Fruit fly (Drosophila melanogaster): Measurements from ENCODE around the gene trc.

Gene trc

dm6 chr3L:19871667-19871931 lies 37.5 kb upstream of the trc start:
- TF ChIP-seq rgr (GFP tag; optimal IDR thresholded peaks at IDR 0.05) (no peak), Rel (GFP tag; optimal IDR thresholded peaks at IDR 0.05) (no peak), Rel (tag; optimal IDR thresholded peaks at IDR 0.05) (peak; percentile 15)

dm6 chr3L:19870843-19871666 lies 37.0 kb upstream of the trc start, which contains the start of the genes Rab8 and Usp32:
Gene Rab8 (minus strand): TSS chr3L:19871078.
Gene Usp32 (plus strand): TSS chr3L:19871139.
- TF ChIP-seq usp (GFP tag; optimal IDR thresholded peaks at IDR 0.05): no peak
- peak; percentile 52 for TF ChIP-seq ey (GFP tag; optimal IDR thresholded peaks at IDR 0.05)
- TF ChIP-seq CG32264 (GFP tag; optimal IDR thresholded peaks at IDR 0.05): peak; percentile 40
- TF ChIP-seq N (GFP tag; optimal IDR thresholded peaks at IDR 0.05): no peak
- peak; percentile 73 for TF ChIP-seq OdsH (GFP tag; optimal IDR thresholded peaks at IDR 0.05)
- peak; percentile 80 for TF ChIP-seq fru (GFP tag; optimal IDR thresholded peaks at IDR 0.05)
- no peak for TF ChIP-seq brk (GFP tag; optimal IDR thresholded peaks at IDR 0.05)
- no peak for TF ChIP-seq tai (GFP tag; optimal IDR thresholded peaks at IDR 0.05)
- peak; percentile 76 for TF ChIP-seq br (GFP tag; optimal IDR thresholded peaks at IDR 0.05)
- TF ChIP-seq dsf (GFP tag; optimal IDR thresholded peaks at IDR 0.05; ENCODE audit: borderline replicate concordance): no peak
- TF ChIP-seq CG9705 (GFP tag; optimal IDR thresholded peaks at IDR 0.05): peak; percentile 70
- peak; percentile 42 for TF ChIP-seq woc (GFP tag; optimal IDR thresholded peaks at IDR 0.05)
- peak; percentile 78 for TF ChIP-seq Vsx2 (GFP tag; optimal IDR thresholded peaks at IDR 0.05; ENCODE audit: partially characterized antibody)
- no peak for TF ChIP-seq Mio (GFP tag; optimal IDR thresholded peaks at IDR 0.05)
- TF ChIP-seq Abd-B (GFP tag; optimal IDR thresholded peaks at IDR 0.05): no peak
- peak; percentile 80 for TF ChIP-seq Hr83 (GFP tag; optimal IDR thresholded peaks at IDR 0.05; ENCODE audit: poor library complexity, severe bottlenecking)
- peak; percentile 78 for TF ChIP-seq Sp1 (GFP tag; optimal IDR thresholded peaks at IDR 0.05)
- peak; percentile 88 for TF ChIP-seq Hnf4 (GFP tag; optimal IDR thresholded peaks at IDR 0.05)
- peak; percentile 43 for TF ChIP-seq GATAd (GFP tag; optimal IDR thresholded peaks at IDR 0.05)
- peak; percentile 1 for TF ChIP-seq sv (GFP tag; optimal IDR thresholded peaks at IDR 0.05)
- no peak for TF ChIP-seq Myc (optimal IDR thresholded peaks at IDR 0.05)
- TF ChIP-seq Jra (GFP tag; optimal IDR thresholded peaks at IDR 0.05): peak; percentile 85
- TF ChIP-seq dmrt93B (GFP tag; optimal IDR thresholded peaks at IDR 0.05): peak; percentile 40
- TF ChIP-seq pan (optimal IDR thresholded peaks at IDR 0.05): no peak
- no peak for TF ChIP-seq Dfd (GFP tag; optimal IDR thresholded peaks at IDR 0.05)
- no peak for TF ChIP-seq CrebA (GFP tag; optimal IDR thresholded peaks at IDR 0.05; ENCODE audit: borderline replicate concordance)
- TF ChIP-seq Rel (GFP tag; optimal IDR thresholded peaks at IDR 0.05): peak; percentile 7
- peak; percentile 83 for TF ChIP-seq Rel (tag; optimal IDR thresholded peaks at IDR 0.05)
- TF ChIP-seq dl (GFP tag; optimal IDR thresholded peaks at IDR 0.05; ENCODE audit: insufficient read depth in 1 of 2, partially characterized antibody in 2 of 2): no peak
- no peak for TF ChIP-seq lola (GFP tag; optimal IDR thresholded peaks at IDR 0.05)
- TF ChIP-seq Dif (GFP tag; optimal IDR thresholded peaks at IDR 0.05; ENCODE audit: partially characterized antibody): no peak
- peak; percentile 61 to 78 for TF ChIP-seq foxo (GFP tag; optimal IDR thresholded peaks at IDR 0.05)
- TF ChIP-seq Hr78 (GFP tag; optimal IDR thresholded peaks at IDR 0.05): no peak
- peak; percentile 82 for TF ChIP-seq rgr (GFP tag; optimal IDR thresholded peaks at IDR 0.05)
- peak; percentile 85 for TF ChIP-seq h (GFP tag; optimal IDR thresholded peaks at IDR 0.05)
- TF ChIP-seq psq (GFP tag; optimal IDR thresholded peaks at IDR 0.05): peak; percentile 90
- no peak for TF ChIP-seq jim (GFP tag; optimal IDR thresholded peaks at IDR 0.05)
- TF ChIP-seq sage (GFP tag; optimal IDR thresholded peaks at IDR 0.05): no peak
- TF ChIP-seq HLH106 (tag; optimal IDR thresholded peaks at IDR 0.05): peak; percentile 69

- TF ChIP-seq Abd-B (GFP tag; optimal IDR thresholded peaks at IDR 0.05) (no peak), CG9705 (GFP tag; optimal IDR thresholded peaks at IDR 0.05) (no peak), tai (GFP tag; optimal IDR thresholded peaks at IDR 0.05) (no peak), CG32264 (GFP tag; optimal IDR thresholded peaks at IDR 0.05) (no peak), Myc (optimal IDR thresholded peaks at IDR 0.05) (no peak), dsf (GFP tag; optimal IDR thresholded peaks at IDR 0.05; ENCODE audit: borderline replicate concordance) (no peak), CrebA (GFP tag; optimal IDR thresholded peaks at IDR 0.05; ENCODE audit: borderline replicate concordance) (no peak), usp (GFP tag; optimal IDR thresholded peaks at IDR 0.05) (no peak), HLH106 (tag; optimal IDR thresholded peaks at IDR 0.05) (no peak), pan (optimal IDR thresholded peaks at IDR 0.05) (no peak), psq (GFP tag; optimal IDR thresholded peaks at IDR 0.05) (peak; percentile 19), fru (GFP tag; optimal IDR thresholded peaks at IDR 0.05) (peak; percentile 41), Hnf4 (GFP tag; optimal IDR thresholded peaks at IDR 0.05) (no peak), lola (GFP tag; optimal IDR thresholded peaks at IDR 0.05) (no peak), Hr78 (GFP tag; optimal IDR thresholded peaks at IDR 0.05) (no peak), Mio (GFP tag; optimal IDR thresholded peaks at IDR 0.05) (no peak), Dif (GFP tag; optimal IDR thresholded peaks at IDR 0.05; ENCODE audit: partially characterized antibody) (no peak), Jra (GFP tag; optimal IDR thresholded peaks at IDR 0.05) (no peak), brk (GFP tag; optimal IDR thresholded peaks at IDR 0.05) (no peak), Sp1 (GFP tag; optimal IDR thresholded peaks at IDR 0.05) (no peak), Rel (GFP tag; optimal IDR thresholded peaks at IDR 0.05) (no peak), Rel (tag; optimal IDR thresholded peaks at IDR 0.05) (peak; percentile 95), rgr (GFP tag; optimal IDR thresholded peaks at IDR 0.05) (peak; percentile 36), dl (GFP tag; optimal IDR thresholded peaks at IDR 0.05; ENCODE audit: insufficient read depth in 1 of 2, partially characterized antibody in 2 of 2) (no peak), Dfd (GFP tag; optimal IDR thresholded peaks at IDR 0.05) (no peak), woc (GFP tag; optimal IDR thresholded peaks at IDR 0.05) (no peak), OdsH (GFP tag; optimal IDR thresholded peaks at IDR 0.05) (peak; percentile 37), dmrt93B (GFP tag; optimal IDR thresholded peaks at IDR 0.05) (no peak), sage (GFP tag; optimal IDR thresholded peaks at IDR 0.05) (no peak), br (GFP tag; optimal IDR thresholded peaks at IDR 0.05) (peak; percentile 28), h (GFP tag; optimal IDR thresholded peaks at IDR 0.05) (peak; percentile 52), Hr83 (GFP tag; optimal IDR thresholded peaks at IDR 0.05; ENCODE audit: poor library complexity, severe bottlenecking) (no peak), ey (GFP tag; optimal IDR thresholded peaks at IDR 0.05) (peak; percentile 15), sv (GFP tag; optimal IDR thresholded peaks at IDR 0.05) (no peak), foxo (GFP tag; optimal IDR thresholded peaks at IDR 0.05) (peak in 1 of 2 experiments; percentile 48), jim (GFP tag; optimal IDR thresholded peaks at IDR 0.05) (no peak), N (GFP tag; optimal IDR thresholded peaks at IDR 0.05) (no peak)
These were observed 35.6 kb upstream of the trc start for dm6 chr3L:19869698-19870097.
